Worm (Caenorhabditis elegans) whole organism, L4 larva: ENCODE measurements around the gene str-214.

Experiments used
- T20F7.1 ChIP-seq: fragments of 200-800 bp; sonication (Bioruptor generic); optimal IDR thresholded peaks from 2 replicates; lab custom pipeline; 2018; ENCODE audit warnings: mild to moderate bottlenecking, missing genetic modification characterization, missing compliant biosample characterization
- aha-1 ChIP-seq: fragments of 150-350 bp; peaks from one replicate; lab custom pipeline; 2014; ENCODE audit warnings: missing biosample characterization, missing genetic modification characterization
- aly-2 ChIP-seq: sonication (generic microtip); optimal IDR thresholded peaks from 2 replicates; lab custom pipeline; 2018; ENCODE audit warnings: missing biosample characterization, missing genetic modification characterization
- daf-12 ChIP-seq: fragments of 150-350 bp; optimal IDR thresholded peaks from 2 replicates; lab custom pipeline; 2014; ENCODE audit warnings: missing biosample characterization, missing genetic modification reagents, missing genetic modification characterization
- egl-27 ChIP-seq: sonication (generic microtip); optimal IDR thresholded peaks from 3 replicates; lab custom pipeline; 2017; ENCODE audit warnings: missing biosample characterization, missing genetic modification reagents, missing genetic modification characterization
- mdt-29 ChIP-seq: fragments of 200-800 bp; sonication (Bioruptor generic); IDR thresholded peaks from 2 replicates; pipeline ENCODE4 v1.3.6; 2022; ENCODE audit warnings: missing genetic modification reagents, missing genetic modification characterization, missing compliant biosample characterization
- nhr-11 ChIP-seq: fragments of 150-350 bp; optimal IDR thresholded peaks from 2 replicates; lab custom pipeline; 2014; ENCODE audit warnings: missing biosample characterization, missing genetic modification characterization
- nhr-237 ChIP-seq: sonication (generic microtip); optimal IDR thresholded peaks from 2 replicates; lab custom pipeline; 2017; ENCODE audit warnings: missing biosample characterization, missing genetic modification characterization
- nhr-77 ChIP-seq: fragments of 150-350 bp; optimal IDR thresholded peaks from 2 replicates; lab custom pipeline; 2014; ENCODE audit warnings: missing biosample characterization, missing genetic modification characterization
- ztf-11 ChIP-seq: fragments of 150-350 bp; optimal IDR thresholded peaks from 2 replicates; lab custom pipeline; 2014; ENCODE audit warnings: missing biosample characterization, missing genetic modification characterization
- ztf-7 ChIP-seq: fragments of 150-350 bp; optimal IDR thresholded peaks from 2 replicates; lab custom pipeline; 2014; ENCODE audit warnings: missing biosample characterization, missing genetic modification characterization

ce11 chrV:16292409-16292808 lies 22.7 kb upstream of the str-214 start, which contains the start of gene oac-5:
- TF ChIP-seq T20F7.1 (GFP tag; lab: Kevin White, UChicago) (no peak), nhr-77 (no peak), aha-1 (no peak), nhr-237 (no peak), ztf-11 (no peak), mdt-29 (GFP tag; lab: Robert Waterston, UW) (no peak), daf-12 (tag; lab: Kevin White, UChicago) (no peak), nhr-11 (no peak), ztf-7 (tag; lab: Kevin White, UChicago) (no peak), egl-27 (tag; lab: Kevin White, UChicago) (no peak), aly-2 (tag; lab: Kevin White, UChicago) (no peak)
